Worm (Caenorhabditis elegans) whole organism, young adult: Measurements from ENCODE around the gene atp-2.

ENCODE experiments used
- C06A6.2 ChIP-seq: fragments of 200-800 bp; sonication (Bioruptor generic); conservative IDR thresholded peaks from 2 replicates; pipeline ENCODE4 v1.3.6; 2022; ENCODE audit warnings: missing genetic modification characterization, missing compliant biosample characterization
- F22D6.2 ChIP-seq: sonication (generic microtip); optimal IDR thresholded peaks from 2 replicates; lab custom pipeline; 2016; ENCODE audit warnings: mild to moderate bottlenecking, missing genetic modification characterization, missing compliant biosample characterization
- F37B4.10 ChIP-seq: fragments of 200-800 bp; sonication (Bioruptor generic); IDR thresholded peaks from 2 replicates; pipeline ENCODE4 v1.3.6; 2022; ENCODE audit warnings: missing genetic modification characterization, missing compliant biosample characterization
- F52B5.7 ChIP-seq: sonication (generic microtip); optimal IDR thresholded peaks from 2 replicates; lab custom pipeline; 2016; ENCODE audit warnings: mild to moderate bottlenecking, missing genetic modification characterization, missing compliant biosample characterization
- F57A8.1 ChIP-seq: fragments of 200-800 bp; sonication (Bioruptor generic); optimal IDR thresholded peaks from 2 replicates; lab custom pipeline; 2018; ENCODE audit warnings: mild to moderate bottlenecking, missing genetic modification characterization, moderate library complexity, missing compliant biosample characterization
- F57C9.4 ChIP-seq: sonication (generic microtip); optimal IDR thresholded peaks from 2 replicates; lab custom pipeline; 2017; ENCODE audit warnings: mild to moderate bottlenecking, missing genetic modification characterization, missing compliant biosample characterization
- T26A5.8 ChIP-seq: sonication (generic microtip); optimal IDR thresholded peaks from 2 replicates; lab custom pipeline; 2016; ENCODE audit warnings: missing genetic modification characterization, missing compliant biosample characterization
- Y67H2A.10 ChIP-seq: fragments of 200-800 bp; sonication (Bioruptor generic); conservative IDR thresholded peaks from 2 replicates; pipeline ENCODE4 v1.3.6; 2022; ENCODE audit warnings: missing genetic modification reagents, missing genetic modification characterization, missing compliant biosample characterization
- Y79H2A.3 ChIP-seq: fragments of 200-800 bp; sonication (Bioruptor generic); conservative IDR thresholded peaks from 2 replicates; pipeline ENCODE4 v1.3.6; 2022; ENCODE audit warnings: missing genetic modification reagents, missing genetic modification characterization, missing compliant biosample characterization
- athp-1 ChIP-seq: sonication (generic microtip); optimal IDR thresholded peaks from 2 replicates; lab custom pipeline; 2017; ENCODE audit warnings: mild to moderate bottlenecking, missing genetic modification characterization, missing compliant biosample characterization
- attf-5 ChIP-seq: fragments of 200-800 bp; sonication (Bioruptor generic); optimal IDR thresholded peaks from 2 replicates; lab custom pipeline; 2018; ENCODE audit warnings: mild to moderate bottlenecking, missing genetic modification characterization, missing compliant biosample characterization
- attf-6 ChIP-seq: fragments of 200-800 bp; sonication (Bioruptor generic); IDR thresholded peaks from 2 replicates; pipeline ENCODE4 v1.3.6; 2022; ENCODE audit warnings: missing genetic modification reagents, missing genetic modification characterization, missing compliant biosample characterization
- cebp-2 ChIP-seq: fragments of 200-800 bp; sonication (Bioruptor generic); IDR thresholded peaks from 2 replicates; pipeline ENCODE4 v1.3.6; 2022; ENCODE audit warnings: missing genetic modification characterization, missing compliant biosample characterization
- ceh-100 ChIP-seq: fragments of 200-800 bp; sonication (Bioruptor generic); IDR thresholded peaks from 2 replicates; pipeline ENCODE4 v1.3.6; 2022; ENCODE audit warnings: missing genetic modification reagents, missing genetic modification characterization, missing compliant biosample characterization
- ceh-58 ChIP-seq: fragments of 200-800 bp; sonication (Bioruptor generic); IDR thresholded peaks from 2 replicates; pipeline ENCODE4 v1.3.6; 2022; ENCODE audit warnings: missing genetic modification characterization, missing compliant biosample characterization
- ceh-91 ChIP-seq: fragments of 200-800 bp; sonication (Bioruptor generic); IDR thresholded peaks from 2 replicates; pipeline ENCODE4 v1.3.6; 2022; ENCODE audit warnings: missing genetic modification reagents, missing genetic modification characterization, missing compliant biosample characterization
- die-1 ChIP-seq: sonication (generic microtip); optimal IDR thresholded peaks from 2 replicates; lab custom pipeline; 2016; ENCODE audit warnings: missing genotype, mild to moderate bottlenecking, missing genetic modification characterization, missing compliant biosample characterization
- ekl-4 ChIP-seq: fragments of 200-800 bp; sonication (Bioruptor generic); IDR thresholded peaks from 2 replicates; pipeline ENCODE4 v1.3.6; 2022; ENCODE audit warnings: missing genetic modification reagents, missing genetic modification characterization, missing compliant biosample characterization
- fkh-3 ChIP-seq: sonication (generic microtip); optimal IDR thresholded peaks from 2 replicates; lab custom pipeline; 2016; ENCODE audit warnings: mild to moderate bottlenecking, missing genetic modification characterization, missing compliant biosample characterization
- him-1 ChIP-seq: sonication (generic microtip); optimal IDR thresholded peaks from 2 replicates; lab custom pipeline; 2016; ENCODE audit warnings: missing genotype, missing genetic modification reagents, missing genetic modification characterization, missing compliant biosample characterization
- hlh-12 ChIP-seq: sonication (generic microtip); optimal IDR thresholded peaks from 2 replicates; lab custom pipeline; 2016; ENCODE audit warnings: missing genetic modification characterization, missing compliant biosample characterization
- hsf-1 ChIP-seq: fragments of 200-800 bp; sonication (Bioruptor generic); IDR thresholded peaks from 2 replicates; pipeline ENCODE4 v1.3.6; 2022; ENCODE audit warnings: missing genetic modification reagents, missing genetic modification characterization, missing compliant biosample characterization
- lag-1 ChIP-seq: fragments of 200-800 bp; sonication (Bioruptor generic); IDR thresholded peaks from 2 replicates; pipeline ENCODE4 v1.3.6; 2022; ENCODE audit warnings: missing genetic modification reagents, missing genetic modification characterization, missing compliant biosample characterization
- lin-35 ChIP-seq, 3 experiments: fragments of 150-350 bp in 2 of 3; sonication (generic microtip) in 1 of 3; optimal IDR thresholded peaks; 2 replicates each; lab custom pipeline; 2014 to 2018; ENCODE audit warnings: missing biosample characterization in 3 of 3, missing genetic modification characterization in 3 of 3, missing genetic modification reagents in 3 of 3
- lin-40 ChIP-seq: sonication (generic microtip); optimal IDR thresholded peaks from 2 replicates; lab custom pipeline; 2016; ENCODE audit warnings: missing genetic modification characterization, mild to moderate bottlenecking, missing compliant biosample characterization, missing genotype, missing genetic modification reagents
- lin-54 ChIP-seq: fragments of 200-800 bp; sonication (Bioruptor generic); optimal IDR thresholded peaks from 2 replicates; lab custom pipeline; 2018; ENCODE audit warnings: mild to moderate bottlenecking, missing genetic modification characterization, missing compliant biosample characterization
- lir-1 ChIP-seq: fragments of 200-800 bp; sonication (Bioruptor generic); conservative IDR thresholded peaks from 2 replicates; pipeline ENCODE4 v1.3.6; 2022; ENCODE audit warnings: missing genetic modification reagents, missing genetic modification characterization, missing compliant biosample characterization
- mcd-1 ChIP-seq: fragments of 200-800 bp; sonication (Bioruptor generic); IDR thresholded peaks from 2 replicates; pipeline ENCODE4 v1.3.6; 2022; ENCODE audit warnings: missing genetic modification reagents, missing genetic modification characterization, missing compliant biosample characterization
- nhr-90 ChIP-seq: sonication (generic microtip); optimal IDR thresholded peaks from 2 replicates; lab custom pipeline; 2016; ENCODE audit warnings: missing genotype, mild to moderate bottlenecking, missing genetic modification characterization, missing compliant biosample characterization
- snpc-1.3 ChIP-seq: sonication (generic microtip); optimal IDR thresholded peaks from 2 replicates; lab custom pipeline; 2017; ENCODE audit warnings: missing genetic modification characterization, mild to moderate bottlenecking, missing compliant biosample characterization, antibody characterized with exemption, moderate library complexity, missing genotype, missing genetic modification reagents; ENCODE audit not compliant: insufficient read depth
- tbx-9 ChIP-seq: sonication (generic microtip); optimal IDR thresholded peaks from 2 replicates; lab custom pipeline; 2016; ENCODE audit warnings: borderline replicate concordance, missing genetic modification characterization, inconsistent platforms, missing compliant biosample characterization
- ztf-18 ChIP-seq: sonication (generic microtip); optimal IDR thresholded peaks from 2 replicates; lab custom pipeline; 2016; ENCODE audit warnings: missing genotype, mild to moderate bottlenecking, missing genetic modification characterization, missing compliant biosample characterization
- ztf-25 ChIP-seq: fragments of 200-800 bp; sonication (Bioruptor generic); IDR thresholded peaks from 2 replicates; pipeline ENCODE4 v1.3.6; 2022; ENCODE audit warnings: missing genetic modification reagents, missing genetic modification characterization, missing compliant biosample characterization

Gene atp-2

DNA sequence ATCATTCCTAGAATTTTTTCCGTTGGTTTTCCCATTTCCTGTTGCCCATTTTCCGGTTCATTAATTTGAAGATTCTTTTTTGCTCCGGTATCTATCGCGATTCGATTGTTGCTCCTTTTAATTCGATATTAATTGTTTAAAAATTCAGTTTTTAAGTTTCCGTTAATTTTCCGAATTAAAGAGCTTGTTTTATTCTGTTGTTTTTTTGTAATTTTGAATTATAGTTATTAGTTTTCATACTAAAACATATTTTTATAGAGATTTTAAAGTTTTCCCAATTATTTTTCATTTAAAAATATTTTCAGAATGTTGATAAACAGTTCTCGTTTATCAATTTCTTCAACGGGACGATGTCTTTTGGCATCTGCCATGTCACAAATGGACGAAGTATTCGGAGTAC is 6.1 kb downstream of the atp-2 start, which contains the start of gene mrps-26:
Gene mrps-26 (plus strand): TSS at position 301 of the 400 bp plus-strand sequence.
- TF ChIP-seq lin-35 (GFP tag; optimal IDR thresholded peaks at IDR 0.05; lab: Kevin White, UChicago) (peak in 1 of 3 experiments; percentile 1), ceh-58 (no peak)
- TF ChIP-seq, all 124 proteins: peak for 1

DNA sequence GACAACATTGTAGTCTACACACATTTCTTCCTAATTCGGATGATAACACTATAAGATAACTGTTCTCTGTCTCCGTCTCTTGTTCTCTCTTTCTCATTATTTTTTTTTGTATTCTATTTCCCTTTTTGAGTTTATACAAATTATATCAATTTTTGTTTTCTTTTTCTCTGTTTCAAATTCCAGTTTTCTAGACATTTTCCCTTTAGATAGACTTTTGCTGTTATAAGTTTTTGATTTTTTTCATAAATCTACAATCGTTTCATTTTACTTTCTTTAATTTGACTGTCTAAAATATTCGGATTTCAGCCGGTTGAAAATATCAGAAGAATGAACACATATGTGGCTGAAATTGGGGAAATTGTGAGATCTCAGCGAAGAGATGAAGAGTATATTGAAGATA is 7.9 kb downstream of the atp-2 start, which contains the start of gene prx-10:
Gene prx-10 (plus strand): TSS at position 301 of the 400 bp plus-strand sequence.
- TF ChIP-seq Y67H2A.10 (GFP tag; lab: Robert Waterston, UW): no peak
- TF ChIP-seq athp-1 (tag; lab: Kevin White, UChicago): no peak
- TF ChIP-seq C06A6.2 (GFP tag; lab: Robert Waterston, UW): no peak
- no peak for TF ChIP-seq ztf-25 (GFP tag; lab: Robert Waterston, UW)
- TF ChIP-seq ceh-91 (GFP tag; lab: Robert Waterston, UW): no peak
- no peak for TF ChIP-seq Y79H2A.3
- no peak for TF ChIP-seq lin-40 (tag; lab: Kevin White, UChicago)
- TF ChIP-seq F57A8.1: no peak
- no peak for TF ChIP-seq mcd-1 (GFP tag; lab: Robert Waterston, UW)
- no peak for TF ChIP-seq snpc-1.3

ce11 chrIII:5241854-5242253 is 13.6 kb downstream of the atp-2 start:
- TF ChIP-seq attf-6 (GFP tag; lab: Robert Waterston, UW): no peak
- TF ChIP-seq hsf-1 (GFP tag; lab: Robert Waterston, UW): no peak
- TF ChIP-seq nhr-90 (tag; lab: Kevin White, UChicago): no peak
- no peak for TF ChIP-seq F52B5.7 (tag; lab: Kevin White, UChicago)
- TF ChIP-seq F22D6.2 (tag; lab: Kevin White, UChicago): no peak
- TF ChIP-seq F37B4.10 (GFP tag; lab: Robert Waterston, UW): 0 out of 2 replicates have a peak, but pooled peaks have one; percentile 53
- TF ChIP-seq, all 124 proteins: peak for 1

DNA sequence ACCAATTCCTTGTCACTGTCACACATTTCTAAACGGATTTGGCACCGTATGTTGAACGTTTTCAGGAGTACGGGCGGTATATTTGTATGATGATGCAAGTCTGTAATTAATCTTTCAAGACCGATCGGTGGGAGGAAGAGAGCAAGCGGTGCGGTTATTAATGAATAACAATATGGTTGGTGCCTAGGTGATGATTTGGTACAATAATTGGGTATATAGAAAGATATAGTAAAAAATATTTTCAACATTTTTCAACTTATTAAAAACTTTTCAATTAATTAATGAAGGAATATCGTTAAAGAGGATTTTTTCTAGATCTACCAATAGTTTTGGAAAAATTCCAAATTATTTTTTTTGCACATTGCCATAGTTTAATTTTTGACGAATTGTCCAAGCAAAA is 16.3 kb downstream of the atp-2 start, which contains the start of gene cnd-1:
Gene cnd-1 (minus strand): TSS at position 101 of the 400 bp plus-strand sequence.
- TF ChIP-seq lir-1 (no peak), Y79H2A.3 (no peak), hsf-1 (GFP tag; lab: Robert Waterston, UW) (no peak), cebp-2 (GFP tag; lab: Robert Waterston, UW) (no peak), F57C9.4 (tag; lab: Kevin White, UChicago) (no peak), tbx-9 (tag; lab: Kevin White, UChicago) (no peak), ekl-4 (no peak), attf-5 (GFP tag; lab: Kevin White, UChicago) (no peak), ceh-100 (GFP tag; lab: Robert Waterston, UW) (no peak), die-1 (tag; lab: Kevin White, UChicago) (no peak), fkh-3 (tag; lab: Kevin White, UChicago) (no peak), F52B5.7 (tag; lab: Kevin White, UChicago) (no peak), hlh-12 (tag; lab: Kevin White, UChicago) (no peak), lin-54 (GFP tag; lab: Kevin White, UChicago) (no peak), lin-35 (GFP tag; optimal IDR thresholded peaks at IDR 0.05; lab: Kevin White, UChicago) (no peak), ztf-18 (tag; lab: Kevin White, UChicago) (no peak), lag-1 (GFP tag; lab: Robert Waterston, UW) (no peak), T26A5.8 (no peak), him-1 (tag; lab: Kevin White, UChicago) (no peak)
